Fruit fly (Drosophila melanogaster): ENCODE data around the gene CG15715.

The CG15715 gene

DNA sequence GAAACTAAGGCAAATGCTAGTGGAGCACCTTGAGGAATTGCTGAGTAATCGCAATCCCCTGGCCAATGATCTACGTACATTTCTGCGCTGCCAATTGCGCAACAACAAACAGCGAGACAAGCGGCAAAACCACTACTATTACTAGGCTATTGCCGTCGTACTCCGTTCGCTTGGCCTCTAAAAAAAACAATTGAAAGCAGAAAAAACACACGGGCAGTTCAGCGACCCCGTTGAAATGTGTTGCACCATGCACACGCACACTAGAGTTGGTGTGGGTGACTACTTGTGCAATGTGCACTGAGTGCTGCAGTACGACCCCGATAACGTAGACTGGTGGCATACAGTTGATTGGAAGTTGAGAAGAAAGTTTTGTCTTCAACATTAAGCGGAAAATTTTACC, 12.7 kb downstream of the CG15715 start (continued):
- TF ChIP-seq CG14965 (GFP tag; optimal IDR thresholded peaks at IDR 0.05; ENCODE audit: borderline replicate concordance) (no peak), tio (GFP tag; optimal IDR thresholded peaks at IDR 0.05) (no peak), kah (GFP tag; optimal IDR thresholded peaks at IDR 0.05) (no peak), CG10147 (GFP tag; optimal IDR thresholded peaks at IDR 0.05) (no peak), ci (GFP tag; IDR thresholded peaks at IDR 0.05) (peak; percentile 59), CG18599 (GFP tag; optimal IDR thresholded peaks at IDR 0.05) (no peak), HmgD (GFP tag; optimal IDR thresholded peaks at IDR 0.05) (no peak), CG2678 (tag; optimal IDR thresholded peaks at IDR 0.05) (no peak), CG10462 (GFP tag; optimal IDR thresholded peaks at IDR 0.05) (no peak), slbo (GFP tag; IDR thresholded peaks at IDR 0.05) (peak; percentile 25; the same call in 1 of the 2 replicates), bbx (GFP tag; IDR thresholded peaks at IDR 0.05; ENCODE audit: partially characterized antibody) (no peak), HmgZ (tag; optimal IDR thresholded peaks at IDR 0.05) (peak; percentile 17), CoRest (tag; optimal IDR thresholded peaks at IDR 0.05) (no peak)

DNA sequence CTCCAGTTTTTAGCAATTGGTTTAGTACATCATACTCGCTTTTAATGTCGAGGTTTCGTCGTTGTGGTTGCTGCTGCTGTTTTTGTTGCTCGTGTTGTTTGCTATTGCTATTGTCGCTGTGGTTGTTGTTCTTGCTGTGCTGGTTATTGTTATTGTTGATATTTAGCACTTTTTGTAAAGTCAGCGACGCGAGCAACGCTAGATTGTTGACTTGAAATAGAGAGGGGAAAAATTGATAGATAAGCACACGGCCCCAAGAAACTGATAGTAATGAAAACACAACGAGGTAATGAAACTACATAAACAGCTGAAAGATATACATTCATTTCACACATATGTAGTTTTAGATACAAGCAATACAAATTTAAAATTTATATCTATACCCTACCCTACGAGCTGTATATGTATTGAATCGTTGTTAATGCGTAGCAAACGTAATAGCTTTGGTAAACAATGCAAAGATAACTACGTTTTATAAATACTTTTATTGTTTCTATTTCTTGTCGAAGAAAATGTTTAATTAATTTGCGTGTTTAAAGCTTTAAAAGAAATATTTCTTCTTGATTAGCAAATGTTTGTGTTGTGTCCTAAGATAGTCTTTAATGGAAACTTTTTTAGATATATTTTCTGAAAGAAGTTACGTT, 13.4 kb downstream of the CG15715 start:
- TF ChIP-seq CG12071 (GFP tag; optimal IDR thresholded peaks at IDR 0.05) = peak; percentile 21
- peak; percentile 23; the same call in 1 of the 3 replicates for TF ChIP-seq Aef1 (GFP tag; IDR thresholded peaks at IDR 0.05)
- 0 out of 2 replicates have a peak, but pooled peaks have one; percentile 12 for TF ChIP-seq CG32767 (GFP tag; IDR thresholded peaks at IDR 0.05)
- no peak for TF ChIP-seq tin (GFP tag; optimal IDR thresholded peaks at IDR 0.05)
- TF ChIP-seq wek (GFP tag; optimal IDR thresholded peaks at IDR 0.05) = peak; percentile 5
- no peak for TF ChIP-seq CG13287 (GFP tag; IDR thresholded peaks at IDR 0.05; ENCODE audit: partially characterized antibody)
- no peak for TF ChIP-seq CG3281 (GFP tag; optimal IDR thresholded peaks at IDR 0.05)
- TF ChIP-seq CG6689 (GFP tag; IDR thresholded peaks at IDR 0.05) = no peak
- no peak for TF ChIP-seq ttk (GFP tag; IDR thresholded peaks at IDR 0.05)
- no peak for TF ChIP-seq danr (GFP tag; IDR thresholded peaks at IDR 0.05)
- peak; percentile 28 for TF ChIP-seq ATbp (GFP tag; optimal IDR thresholded peaks at IDR 0.05)
- peak; percentile 27 for TF ChIP-seq CG17568 (GFP tag; optimal IDR thresholded peaks at IDR 0.05)
- TF ChIP-seq CrebB (tag; optimal IDR thresholded peaks at IDR 0.05) = peak; percentile 14
- no peak for TF ChIP-seq BtbVII (GFP tag; optimal IDR thresholded peaks at IDR 0.05)
- peak; percentile 73 for TF ChIP-seq CG10543 (GFP tag; optimal IDR thresholded peaks at IDR 0.05)
- peak; percentile 7 for TF ChIP-seq Fer1 (GFP tag; optimal IDR thresholded peaks at IDR 0.05)
- no peak for TF ChIP-seq zfh1 (GFP tag; IDR thresholded peaks at IDR 0.05)
- no peak for TF ChIP-seq Lim3 (GFP tag; IDR thresholded peaks at IDR 0.05)
- peak; percentile 14 for TF ChIP-seq odd (GFP tag; optimal IDR thresholded peaks at IDR 0.05)
- TF ChIP-seq CG6683 (GFP tag; optimal IDR thresholded peaks at IDR 0.05) = no peak
- TF ChIP-seq NC2α (GFP tag; optimal IDR thresholded peaks at IDR 0.05) = no peak
- no peak for TF ChIP-seq CG30403 (GFP tag; optimal IDR thresholded peaks at IDR 0.05)
- TF ChIP-seq sens (GFP tag) = peak; percentile 23
- no peak for TF ChIP-seq h (optimal IDR thresholded peaks at IDR 0.05)
- peak; percentile 61 for TF ChIP-seq CG8281 (tag; optimal IDR thresholded peaks at IDR 0.05)
- peak; percentile 46 for TF ChIP-seq gem (tag; optimal IDR thresholded peaks at IDR 0.05)
- TF ChIP-seq CG2875 (GFP tag; optimal IDR thresholded peaks at IDR 0.05) = no peak
- TF ChIP-seq grau (tag; optimal IDR thresholded peaks at IDR 0.05) = no peak
- TF ChIP-seq dm (GFP tag; optimal IDR thresholded peaks at IDR 0.05) = no peak
- peak; percentile 78 for TF ChIP-seq CG4360 (GFP tag; IDR thresholded peaks at IDR 0.05)
- no peak for TF ChIP-seq CG15601 (tag; optimal IDR thresholded peaks at IDR 0.05)
- TF ChIP-seq eve (GFP tag; optimal IDR thresholded peaks at IDR 0.05) = peak in 1 of 2 experiments; percentile 37
- TF ChIP-seq chinmo (GFP tag; IDR thresholded peaks at IDR 0.05; ENCODE audit: partially characterized antibody) = no peak
- TF ChIP-seq CG6254 (GFP tag; optimal IDR thresholded peaks at IDR 0.05) = no peak
- peak; percentile 19 for TF ChIP-seq fd64A (GFP tag; optimal IDR thresholded peaks at IDR 0.05)
- peak; percentile 58 for TF ChIP-seq Med (GFP tag)
- peak; percentile 56 for TF ChIP-seq CG18599 (GFP tag; optimal IDR thresholded peaks at IDR 0.05)

All from whole organism, embryonic.